Fruit fly (Drosophila melanogaster): ENCODE measurements around the gene exex.

exex gene

dm6 chr3L:7947880-7948286, at the start of gene exex:
TSS of gene exex (plus strand) at chr3L:7948186.
- TF ChIP-seq dl (GFP tag; optimal IDR thresholded peaks at IDR 0.05; ENCODE audit: insufficient read depth in 1 of 2, partially characterized antibody in 2 of 2) (peak in 1 of 2 experiments; percentile 59), OdsH (GFP tag; optimal IDR thresholded peaks at IDR 0.05) (no peak), h (GFP tag; optimal IDR thresholded peaks at IDR 0.05) (peak; percentile 39), Vsx2 (GFP tag; optimal IDR thresholded peaks at IDR 0.05; ENCODE audit: partially characterized antibody) (peak; percentile 53), Mio (GFP tag; optimal IDR thresholded peaks at IDR 0.05) (no peak), Dif (GFP tag; optimal IDR thresholded peaks at IDR 0.05; ENCODE audit: partially characterized antibody) (peak; percentile 54), brk (GFP tag; optimal IDR thresholded peaks at IDR 0.05) (no peak), fru (GFP tag; optimal IDR thresholded peaks at IDR 0.05) (peak; percentile 9)

DNA sequence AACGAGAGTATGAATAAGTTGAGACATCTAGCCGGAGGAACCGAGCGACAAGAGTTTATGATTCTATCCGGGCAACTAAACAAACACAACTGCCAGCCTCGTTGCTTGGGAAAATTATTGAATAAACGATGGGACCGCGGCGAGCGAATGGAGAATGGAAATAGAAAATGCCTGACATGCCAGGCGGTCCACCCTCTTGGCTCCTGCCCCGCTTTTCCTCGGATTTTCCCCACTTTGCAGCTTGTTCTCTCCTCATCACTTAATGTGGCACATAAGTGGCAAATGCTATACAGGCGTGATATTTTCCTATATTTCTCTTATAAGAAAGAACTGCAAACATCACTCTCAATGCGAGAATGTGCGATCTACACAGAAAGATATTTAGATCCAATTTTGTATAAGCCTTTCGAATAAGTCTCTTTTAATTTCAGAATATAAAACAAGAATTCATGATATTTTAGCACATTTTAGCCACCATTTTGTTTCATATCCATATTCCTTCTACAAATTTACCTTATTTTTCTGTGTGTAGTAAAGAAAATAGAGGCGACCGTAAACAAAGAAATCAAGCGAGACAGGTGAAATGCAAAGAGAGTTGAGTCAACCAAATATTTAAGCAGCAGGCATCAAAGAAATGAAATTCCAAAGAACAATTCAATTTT, 44.4 kb upstream of the exex start:
- peak; percentile 40 for TF ChIP-seq dmrt93B (GFP tag; optimal IDR thresholded peaks at IDR 0.05)
- TF ChIP-seq Vsx2 (GFP tag; optimal IDR thresholded peaks at IDR 0.05; ENCODE audit: partially characterized antibody), result no peak
- TF ChIP-seq jim (GFP tag; optimal IDR thresholded peaks at IDR 0.05), result no peak
- peak; percentile 44 for TF ChIP-seq psq (GFP tag; optimal IDR thresholded peaks at IDR 0.05)
- peak; percentile 19 for TF ChIP-seq Hnf4 (GFP tag; optimal IDR thresholded peaks at IDR 0.05)
- TF ChIP-seq sv (GFP tag; optimal IDR thresholded peaks at IDR 0.05), result no peak
- peak; percentile 74 for TF ChIP-seq h (GFP tag; optimal IDR thresholded peaks at IDR 0.05)
- TF ChIP-seq pan (optimal IDR thresholded peaks at IDR 0.05), result no peak
- no peak for TF ChIP-seq dsf (GFP tag; optimal IDR thresholded peaks at IDR 0.05; ENCODE audit: borderline replicate concordance)
- no peak for TF ChIP-seq usp (GFP tag; optimal IDR thresholded peaks at IDR 0.05)
- peak; percentile 25 for TF ChIP-seq br (GFP tag; optimal IDR thresholded peaks at IDR 0.05)
- TF ChIP-seq GATAd (GFP tag; optimal IDR thresholded peaks at IDR 0.05), result no peak
- no peak for TF ChIP-seq brk (GFP tag; optimal IDR thresholded peaks at IDR 0.05)
- TF ChIP-seq Abd-B (GFP tag; optimal IDR thresholded peaks at IDR 0.05), result no peak
- TF ChIP-seq Sp1 (GFP tag; optimal IDR thresholded peaks at IDR 0.05), result no peak
- TF ChIP-seq woc (GFP tag; optimal IDR thresholded peaks at IDR 0.05), result no peak
- no peak for TF ChIP-seq Hr83 (GFP tag; optimal IDR thresholded peaks at IDR 0.05; ENCODE audit: poor library complexity, severe bottlenecking)
- no peak for TF ChIP-seq Mio (GFP tag; optimal IDR thresholded peaks at IDR 0.05)
- no peak for TF ChIP-seq Dfd (GFP tag; optimal IDR thresholded peaks at IDR 0.05)
- TF ChIP-seq dl (GFP tag; optimal IDR thresholded peaks at IDR 0.05; ENCODE audit: insufficient read depth in 1 of 2, partially characterized antibody in 2 of 2), result no peak
- TF ChIP-seq CrebA (GFP tag; optimal IDR thresholded peaks at IDR 0.05; ENCODE audit: borderline replicate concordance), result no peak
- no peak for TF ChIP-seq Dif (GFP tag; optimal IDR thresholded peaks at IDR 0.05; ENCODE audit: partially characterized antibody)
- TF ChIP-seq tai (GFP tag; optimal IDR thresholded peaks at IDR 0.05), result peak; percentile 49
- TF ChIP-seq Hr78 (GFP tag; optimal IDR thresholded peaks at IDR 0.05), result no peak
- no peak for TF ChIP-seq HLH106 (tag; optimal IDR thresholded peaks at IDR 0.05)
- TF ChIP-seq N (GFP tag; optimal IDR thresholded peaks at IDR 0.05), result no peak
- TF ChIP-seq fru (GFP tag; optimal IDR thresholded peaks at IDR 0.05), result peak; percentile 45
- no peak for TF ChIP-seq sage (GFP tag; optimal IDR thresholded peaks at IDR 0.05)
- no peak for TF ChIP-seq Jra (GFP tag; optimal IDR thresholded peaks at IDR 0.05)
- peak; percentile 62 for TF ChIP-seq rgr (GFP tag; optimal IDR thresholded peaks at IDR 0.05)
- TF ChIP-seq lola (GFP tag; optimal IDR thresholded peaks at IDR 0.05), result no peak
- TF ChIP-seq CG32264 (GFP tag; optimal IDR thresholded peaks at IDR 0.05), result no peak
- peak in 1 of 2 experiments; percentile 54 for TF ChIP-seq foxo (GFP tag; optimal IDR thresholded peaks at IDR 0.05)
- TF ChIP-seq Myc (optimal IDR thresholded peaks at IDR 0.05), result no peak
- TF ChIP-seq Rel (GFP tag; optimal IDR thresholded peaks at IDR 0.05), result no peak
- no peak for TF ChIP-seq Rel (tag; optimal IDR thresholded peaks at IDR 0.05)
- peak; percentile 66 for TF ChIP-seq OdsH (GFP tag; optimal IDR thresholded peaks at IDR 0.05)
- peak; percentile 36 for TF ChIP-seq ey (GFP tag; optimal IDR thresholded peaks at IDR 0.05)
- no peak for TF ChIP-seq CG9705 (GFP tag; optimal IDR thresholded peaks at IDR 0.05)
